Worm (Caenorhabditis elegans): ENCODE measurements around the gene hum-2.

ce11 chrV:9422745-9423144 lies 36.8 kb downstream of the hum-2 start:
- TF ChIP-seq dao-5 (tag; optimal IDR thresholded peaks at IDR 0.05) = no peak
- no peak for TF ChIP-seq him-1 (tag; optimal IDR thresholded peaks at IDR 0.05)

Data from whole organism, L4/young adult.